Worm (Caenorhabditis elegans) whole organism, early embryonic: Measurements from ENCODE around the gene D2023.1.

ENCODE experiments used
- B0310.2 ChIP-seq: sonication (generic microtip); optimal IDR thresholded peaks from 2 replicates; lab custom pipeline; 2016; ENCODE audit warnings: mild to moderate bottlenecking, missing genetic modification characterization, missing compliant biosample characterization
- F13C5.2 ChIP-seq: sonication (generic microtip); optimal IDR thresholded peaks from 2 replicates; lab custom pipeline; 2017; ENCODE audit warnings: mild to moderate bottlenecking, missing genetic modification characterization, inconsistent platforms, missing compliant biosample characterization
- aly-1 ChIP-seq: sonication (generic microtip); optimal IDR thresholded peaks from 2 replicates; lab custom pipeline; 2016; ENCODE audit warnings: missing genetic modification characterization, missing compliant biosample characterization
- ama-1 ChIP-seq: fragments of 150-350 bp; optimal IDR thresholded peaks from 2 replicates; lab custom pipeline; 2014
- ceh-13 ChIP-seq: fragments of 200-800 bp; sonication (Bioruptor generic); optimal IDR thresholded peaks from 2 replicates; lab custom pipeline; 2018; ENCODE audit warnings: mild to moderate bottlenecking, missing genetic modification characterization, missing compliant biosample characterization
- ceh-36 ChIP-seq: sonication (generic microtip); optimal IDR thresholded peaks from 2 replicates; lab custom pipeline; 2016; ENCODE audit warnings: missing genetic modification characterization, inconsistent platforms, missing compliant biosample characterization
- ets-7 ChIP-seq: sonication (generic microtip); optimal IDR thresholded peaks from 2 replicates; lab custom pipeline; 2016; ENCODE audit warnings: missing genotype, missing genetic modification characterization, missing compliant biosample characterization
- flt-1 ChIP-seq: fragments of 200-800 bp; sonication (Bioruptor generic); IDR thresholded peaks from 2 replicates; pipeline ENCODE4 v1.3.6; 2022; ENCODE audit warnings: missing genetic modification characterization, missing compliant biosample characterization
- hmbx-1 ChIP-seq: sonication (generic microtip); optimal IDR thresholded peaks from 2 replicates; lab custom pipeline; 2016; ENCODE audit warnings: mild to moderate bottlenecking, missing genetic modification characterization, missing compliant biosample characterization
- hmg-4 ChIP-seq: fragments of 200-800 bp; sonication (Bioruptor generic); optimal IDR thresholded peaks from 2 replicates; lab custom pipeline; 2018; ENCODE audit warnings: mild to moderate bottlenecking, missing genetic modification characterization, missing compliant biosample characterization
- hnd-1 ChIP-seq: sonication (generic microtip); optimal IDR thresholded peaks from 2 replicates; lab custom pipeline; 2016; ENCODE audit warnings: missing genetic modification characterization, missing compliant biosample characterization
- pes-1 ChIP-seq: fragments of 200-800 bp; sonication (Bioruptor generic); IDR thresholded peaks from 2 replicates; pipeline ENCODE4 v1.3.6; 2022; ENCODE audit warnings: missing genetic modification reagents, missing genetic modification characterization, missing compliant biosample characterization
- scrt-1 ChIP-seq: fragments of 200-800 bp; sonication (Bioruptor generic); IDR thresholded peaks from 2 replicates; pipeline ENCODE4 v1.3.6; 2022; ENCODE audit warnings: missing genetic modification characterization, missing compliant biosample characterization
- sea-1 ChIP-seq: fragments of 200-800 bp; sonication (Bioruptor generic); conservative IDR thresholded peaks from 2 replicates; pipeline ENCODE4 v1.3.6; 2022; ENCODE audit warnings: missing genetic modification characterization, missing compliant biosample characterization
- tbx-11 ChIP-seq: fragments of 200-800 bp; sonication (Bioruptor generic); IDR thresholded peaks from 2 replicates; pipeline ENCODE4 v1.3.6; 2022; ENCODE audit warnings: missing genetic modification characterization, missing compliant biosample characterization
- tbx-37 ChIP-seq: fragments of 200-800 bp; sonication (Bioruptor generic); conservative IDR thresholded peaks from 2 replicates; pipeline ENCODE4 v1.3.6; 2022; ENCODE audit warnings: missing genetic modification reagents, missing genetic modification characterization, missing compliant biosample characterization
- tra-4 ChIP-seq: sonication (generic microtip); optimal IDR thresholded peaks from 2 replicates; lab custom pipeline; 2017; ENCODE audit warnings: missing genetic modification characterization, missing compliant biosample characterization

D2023.1 gene

DNA sequence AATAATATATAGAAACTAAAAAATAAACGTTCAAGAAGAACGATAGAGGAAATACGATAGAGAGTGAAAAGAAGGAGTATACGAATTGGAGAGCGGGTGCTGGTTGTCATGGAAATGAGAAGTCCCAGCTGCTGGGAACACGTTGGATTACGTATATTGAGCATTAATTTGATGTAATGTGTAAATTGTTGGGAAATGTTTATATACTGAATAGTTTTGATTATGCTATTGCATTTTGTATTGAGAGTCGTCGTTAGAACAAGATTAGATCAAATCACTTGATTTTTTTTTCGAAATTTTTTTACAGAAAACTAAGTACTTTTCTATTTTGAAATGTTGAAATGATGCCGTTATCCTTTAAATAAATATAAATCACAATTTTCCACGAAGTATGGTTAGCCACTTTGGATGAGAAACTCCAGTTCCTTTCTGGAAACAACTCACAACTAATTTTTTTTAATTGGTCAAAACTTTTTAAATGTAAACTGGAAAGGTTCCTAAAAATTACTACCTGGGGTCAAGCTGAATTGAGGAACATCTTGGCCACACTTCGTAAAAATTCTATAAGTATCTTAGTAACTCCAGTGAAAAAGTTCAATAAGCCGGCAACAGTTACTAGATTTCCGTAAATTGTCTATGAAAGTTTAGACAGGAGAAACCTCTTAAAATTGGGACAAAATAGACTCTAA, 54.5 kb downstream of the D2023.1 start, which contains the start of gene nphp-4:
Gene nphp-4 (minus strand): TSS at position 51 of the 689 bp plus-strand sequence.
- no peak for TF ChIP-seq B0310.2 (tag; lab: Kevin White, UChicago)
- no peak for TF ChIP-seq tbx-37 (GFP tag; lab: Robert Waterston, UW)
- TF ChIP-seq ama-1 (lab: Kevin White, UChicago), result no peak
- no peak for TF ChIP-seq hmbx-1 (tag; lab: Kevin White, UChicago)
- no peak for TF ChIP-seq sea-1
- no peak for TF ChIP-seq hnd-1 (tag; lab: Kevin White, UChicago)
- TF ChIP-seq scrt-1, result no peak
- TF ChIP-seq tra-4 (tag; lab: Kevin White, UChicago), result no peak
- TF ChIP-seq ets-7 (tag; lab: Kevin White, UChicago), result no peak
- TF ChIP-seq tbx-11 (GFP tag; lab: Robert Waterston, UW), result no peak
- TF ChIP-seq flt-1 (GFP tag; lab: Robert Waterston, UW), result no peak
- no peak for TF ChIP-seq F13C5.2
- TF ChIP-seq aly-1 (tag; lab: Kevin White, UChicago), result no peak
- no peak for TF ChIP-seq ceh-36 (tag; lab: Kevin White, UChicago)
- no peak for TF ChIP-seq hmg-4 (GFP tag; lab: Kevin White, UChicago)
- no peak for TF ChIP-seq pes-1

ce11 chrV:11844828-11845227, 55.5 kb downstream of the D2023.1 start:
- TF ChIP-seq flt-1 (GFP tag; lab: Robert Waterston, UW), result 0 out of 2 replicates have a peak, but pooled peaks have one; percentile 34
- TF ChIP-seq ama-1 (lab: Kevin White, UChicago), result no peak
- TF ChIP-seq pes-1, result no peak
- TF ChIP-seq ceh-13 (GFP tag; lab: Kevin White, UChicago), result no peak
- peak; percentile 74 for TF ChIP-seq aly-1 (tag; lab: Kevin White, UChicago)
- TF ChIP-seq hmbx-1 (tag; lab: Kevin White, UChicago), result no peak
- TF ChIP-seq hmg-4 (GFP tag; lab: Kevin White, UChicago), result peak; percentile 84
- peak; percentile 47 for TF ChIP-seq ets-7 (tag; lab: Kevin White, UChicago)
- peak; percentile 27 for TF ChIP-seq F13C5.2

DNA sequence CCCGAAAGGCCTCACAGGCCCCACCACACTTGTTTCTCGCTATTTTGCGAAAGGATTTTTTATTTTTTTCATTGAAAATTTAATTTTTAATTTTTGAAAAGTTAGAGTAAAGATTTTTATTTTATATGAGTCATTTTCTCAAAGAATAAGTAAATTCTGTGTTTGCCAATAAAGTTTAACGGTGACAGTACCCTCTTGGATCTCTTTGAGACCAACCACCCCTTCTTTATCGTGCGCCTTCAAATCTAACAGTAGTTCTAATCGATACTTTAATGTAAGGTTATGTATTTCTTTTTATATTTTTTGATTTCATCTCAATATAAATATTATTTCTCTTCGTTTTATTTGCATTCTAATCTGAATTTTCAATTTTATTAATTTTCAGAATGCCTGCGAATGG, 56.1 kb downstream of the D2023.1 start, which contains the start of gene hmp-1:
Gene hmp-1 (plus strand): TSS at position 380 of the 400 bp plus-strand sequence.
- TF ChIP-seq tbx-11 (GFP tag; lab: Robert Waterston, UW) (no peak), ets-7 (tag; lab: Kevin White, UChicago) (no peak), tra-4 (tag; lab: Kevin White, UChicago) (no peak), aly-1 (tag; lab: Kevin White, UChicago) (no peak), ceh-36 (tag; lab: Kevin White, UChicago) (no peak), hmbx-1 (tag; lab: Kevin White, UChicago) (no peak), F13C5.2 (no peak)

- TF ChIP-seq tbx-37 (GFP tag; lab: Robert Waterston, UW) (no peak), hmbx-1 (tag; lab: Kevin White, UChicago) (no peak), pes-1 (no peak), hmg-4 (GFP tag; lab: Kevin White, UChicago) (no peak), B0310.2 (tag; lab: Kevin White, UChicago) (no peak), hnd-1 (tag; lab: Kevin White, UChicago) (no peak), ets-7 (tag; lab: Kevin White, UChicago) (no peak), ama-1 (lab: Kevin White, UChicago) (no peak), ceh-36 (tag; lab: Kevin White, UChicago) (no peak), tra-4 (tag; lab: Kevin White, UChicago) (no peak), ceh-13 (GFP tag; lab: Kevin White, UChicago) (no peak), F13C5.2 (no peak)
Observed at ce11 chrV:11846969-11847368, 57.6 kb downstream of the D2023.1 start.

- TF ChIP-seq hnd-1 (tag; lab: Kevin White, UChicago) (no peak), F13C5.2 (no peak), tbx-11 (GFP tag; lab: Robert Waterston, UW) (no peak), ama-1 (lab: Kevin White, UChicago) (no peak), ceh-13 (GFP tag; lab: Kevin White, UChicago) (no peak), hmbx-1 (tag; lab: Kevin White, UChicago) (no peak), aly-1 (tag; lab: Kevin White, UChicago) (no peak), scrt-1 (no peak), ets-7 (tag; lab: Kevin White, UChicago) (no peak), pes-1 (no peak), flt-1 (GFP tag; lab: Robert Waterston, UW) (no peak), B0310.2 (tag; lab: Kevin White, UChicago) (no peak), sea-1 (no peak), tra-4 (tag; lab: Kevin White, UChicago) (no peak), tbx-37 (GFP tag; lab: Robert Waterston, UW) (no peak), ceh-36 (tag; lab: Kevin White, UChicago) (no peak), hmg-4 (GFP tag; lab: Kevin White, UChicago) (no peak)
Observed at ce11 chrV:11849408-11849807, 60.1 kb downstream of the D2023.1 start.
